Worm (Caenorhabditis elegans) whole organism, L1 larva: ENCODE measurements around the gene pes-4.
"Not testable (repeated sequence)": the region's sequence is repeated elsewhere in the genome, so short reads cannot be mapped to it uniquely, and the experiment has no call there.

Experiments used
- ama-1 ChIP-seq: fragments of 150-350 bp; optimal IDR thresholded peaks from 2 replicates; lab custom pipeline; 2014
- mdl-1 ChIP-seq, 2 experiments: fragments of 150-350 bp; optimal IDR thresholded peaks; 2 replicates each; lab custom pipeline; 2014 to 2017; ENCODE audit warnings: missing biosample characterization in 2 of 2, missing genetic modification characterization in 2 of 2, inconsistent platforms in 1 of 2
- nhr-237 ChIP-seq: fragments of 150-350 bp; optimal IDR thresholded peaks from 2 replicates; lab custom pipeline; 2014; ENCODE audit warnings: missing biosample characterization, missing genetic modification characterization
- nhr-77 ChIP-seq: fragments of 150-350 bp; optimal IDR thresholded peaks from 2 replicates; lab custom pipeline; 2014; ENCODE audit warnings: missing biosample characterization, missing genetic modification characterization
- nhr-84 ChIP-seq: sonication (generic microtip); optimal IDR thresholded peaks from 2 replicates; lab custom pipeline; 2017; ENCODE audit warnings: missing biosample characterization, missing genetic modification characterization
- unc-62 ChIP-seq: fragments of 150-350 bp; optimal IDR thresholded peaks from 2 replicates; lab custom pipeline; 2014; ENCODE audit warnings: missing biosample characterization, missing genetic modification reagents, missing genetic modification characterization
- xbp-1 ChIP-seq: sonication (generic microtip); optimal IDR thresholded peaks from 2 replicates; lab custom pipeline; 2016; ENCODE audit warnings: missing genetic modification characterization, missing compliant biosample characterization
- ztf-4 ChIP-seq: fragments of 150-350 bp; optimal IDR thresholded peaks from 2 replicates; lab custom pipeline; 2014; ENCODE audit warnings: missing biosample characterization, missing genetic modification characterization

DNA sequence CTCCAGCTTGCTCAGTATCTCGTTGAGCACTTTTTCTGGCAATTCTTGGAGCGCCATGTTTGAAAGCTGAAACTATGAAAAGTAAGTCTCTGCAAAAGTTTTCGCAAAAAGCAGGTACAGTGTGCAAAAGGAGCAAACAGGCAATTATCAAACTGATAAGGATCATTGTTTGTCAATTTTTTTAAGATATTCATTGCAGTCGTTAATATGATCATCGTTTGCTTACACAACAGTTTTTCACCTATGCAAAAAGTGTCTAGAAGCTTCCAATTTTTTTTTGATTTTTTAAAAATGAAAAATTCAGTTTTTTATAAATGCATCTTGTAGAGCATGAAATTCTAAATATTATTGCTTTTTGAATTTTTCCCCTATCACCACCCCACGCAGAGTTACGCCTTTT is 28.3 kb upstream of the pes-4 start, which contains the start of gene fbxa-78:
- TF ChIP-seq nhr-84 (tag; lab: Kevin White, UChicago); ztf-4 (tag; lab: Kevin White, UChicago); ama-1 (lab: Kevin White, UChicago); mdl-1 (tag; optimal IDR thresholded peaks at IDR 0.05; lab: Kevin White, UChicago); nhr-77 (tag; lab: Kevin White, UChicago); xbp-1 (tag; lab: Kevin White, UChicago); nhr-237 (tag; lab: Kevin White, UChicago); unc-62 (GFP tag; lab: Kevin White, UChicago): not testable (repeated sequence)
